Fruit fly (Drosophila melanogaster): Measurements from ENCODE around the gene Cht11.
A peak's percentile ranks its signal among the peaks of the same experiment; 100 is the strongest.

The Cht11 gene

DNA sequence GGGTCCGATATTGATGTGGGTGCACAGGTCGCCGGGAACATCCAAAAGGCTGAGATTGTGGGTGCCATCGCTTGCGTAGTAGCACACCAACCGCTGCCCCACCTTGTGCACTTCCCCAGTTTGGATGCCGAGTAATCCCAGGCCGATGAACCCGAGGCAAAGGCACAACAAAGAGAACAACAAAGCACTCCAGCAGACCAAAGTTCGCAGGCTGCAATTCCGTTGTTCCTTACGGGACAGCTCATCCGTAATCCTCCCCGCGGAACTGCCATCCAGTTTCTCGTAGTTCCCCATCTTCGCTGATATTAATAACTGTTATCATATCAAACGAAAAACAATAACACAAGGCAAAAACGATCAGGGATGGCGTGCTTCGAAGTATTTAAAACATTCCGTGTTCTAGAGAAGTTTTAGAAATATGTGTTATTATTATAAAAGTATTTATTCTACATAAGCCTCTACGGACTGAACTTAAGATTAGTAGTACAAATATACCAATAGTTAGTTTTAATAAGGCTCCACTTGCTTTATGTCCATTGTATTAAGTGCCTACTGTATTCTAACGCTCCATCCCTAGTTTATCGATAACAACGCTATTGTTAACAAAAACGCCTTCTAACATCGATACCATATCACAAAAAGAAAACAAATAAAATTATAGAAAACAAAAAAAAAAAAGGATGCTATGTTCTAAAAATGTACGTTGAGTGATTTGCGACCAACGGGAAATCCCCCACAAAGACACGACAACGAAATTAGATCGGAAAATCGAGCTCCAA lies at the start of gene Cht11, which contains the start of gene CG4558 (continued):
- TF ChIP-seq Lpt (GFP tag; optimal IDR thresholded peaks at IDR 0.05) (no peak), pnt (GFP tag; optimal IDR thresholded peaks at IDR 0.05) (peak; percentile 52), Oaz (GFP tag; IDR thresholded peaks at IDR 0.05) (peak; percentile 50; the same call in 1 of the 2 replicates), MTF-1 (GFP tag; optimal IDR thresholded peaks at IDR 0.05; ENCODE audit: borderline replicate concordance) (no peak), shn (GFP tag; optimal IDR thresholded peaks at IDR 0.05) (peak; percentile 27), CG1602 (GFP tag; optimal IDR thresholded peaks at IDR 0.05) (peak; percentile 78), CG7556 (GFP tag; optimal IDR thresholded peaks at IDR 0.05) (peak; percentile 75), CG34224 (GFP tag; IDR thresholded peaks at IDR 0.05; ENCODE audit: partially characterized antibody) (peak; percentile 62; the same call in 1 of the 3 replicates), Kr (GFP tag; optimal IDR thresholded peaks at IDR 0.05) (no peak), unc-4 (GFP tag; IDR thresholded peaks at IDR 0.05; ENCODE audit: partially characterized antibody) (peak; percentile 57; the same call in 1 of the 2 replicates), CG17912 (GFP tag; optimal IDR thresholded peaks at IDR 0.05) (peak; percentile 14), slou (GFP tag; optimal IDR thresholded peaks at IDR 0.05) (peak; percentile 54), CG33213 (GFP tag; optimal IDR thresholded peaks at IDR 0.05) (peak; percentile 11), CG30431 (GFP tag; optimal IDR thresholded peaks at IDR 0.05) (peak; percentile 52), knrl (GFP tag; IDR thresholded peaks at IDR 0.05; ENCODE audit: partially characterized antibody) (peak; percentile 44; the same call in 2 of the 3 replicates), gro (GFP tag; optimal IDR thresholded peaks at IDR 0.05) (peak; percentile 49), CG2889 (GFP tag; IDR thresholded peaks at IDR 0.05) (peak; percentile 76), phol (tag; optimal IDR thresholded peaks at IDR 0.05) (peak; percentile 85), ranshi (GFP tag; IDR thresholded peaks at IDR 0.05) (peak; percentile 84), cg (GFP tag; optimal IDR thresholded peaks at IDR 0.05) (no peak), CG18619 (GFP tag; optimal IDR thresholded peaks at IDR 0.05) (peak; percentile 69), Nf-YB (GFP tag; optimal IDR thresholded peaks at IDR 0.05) (peak; percentile 37), CG4360 (GFP tag; IDR thresholded peaks at IDR 0.05) (peak; percentile 35; the same call in 1 of the 2 replicates), ind (GFP tag; optimal IDR thresholded peaks at IDR 0.05) (peak; percentile 86), Awh (GFP tag; IDR thresholded peaks at IDR 0.05) (peak; percentile 64; the same call in 1 of the 2 replicates), h (optimal IDR thresholded peaks at IDR 0.05) (no peak), Atf6 (GFP tag; IDR thresholded peaks at IDR 0.05) (peak; percentile 84), CG42726 (GFP tag; IDR thresholded peaks at IDR 0.05; ENCODE audit: partially characterized antibody) (no peak), CG12104 (GFP tag; optimal IDR thresholded peaks at IDR 0.05) (peak; percentile 52), tio (GFP tag; optimal IDR thresholded peaks at IDR 0.05) (peak; percentile 76), CG15011 (GFP tag; optimal IDR thresholded peaks at IDR 0.05) (peak; percentile 27), nerfin-2 (GFP tag; IDR thresholded peaks at IDR 0.05; ENCODE audit: partially characterized antibody) (peak; percentile 21; the same call in 1 of the 2 replicates), trem (tag; optimal IDR thresholded peaks at IDR 0.05) (peak; percentile 77), gcm2 (GFP tag; optimal IDR thresholded peaks at IDR 0.05) (no peak), HmgD (GFP tag; optimal IDR thresholded peaks at IDR 0.05) (no peak), CG34376 (GFP tag; optimal IDR thresholded peaks at IDR 0.05) (peak; percentile 75), Jarid2 (GFP tag; optimal IDR thresholded peaks at IDR 0.05) (peak; percentile 8), CG8281 (tag; optimal IDR thresholded peaks at IDR 0.05) (peak; percentile 42), Asciz (GFP tag; optimal IDR thresholded peaks at IDR 0.05) (peak; percentile 46), Neu2 (GFP tag; optimal IDR thresholded peaks at IDR 0.05; ENCODE audit: borderline replicate concordance) (no peak), Hmr (GFP tag; optimal IDR thresholded peaks at IDR 0.05) (peak; percentile 83), Dip3 (GFP tag; optimal IDR thresholded peaks at IDR 0.05) (peak; percentile 64), slbo (GFP tag; IDR thresholded peaks at IDR 0.05) (peak; percentile 91), rib (GFP tag; IDR thresholded peaks at IDR 0.05) (peak; percentile 57; the same call in 1 of the 2 replicates), Dbx (GFP tag; IDR thresholded peaks at IDR 0.05) (peak; percentile 88), Drgx (GFP tag; IDR thresholded peaks at IDR 0.05) (peak; percentile 72; the same call in 1 of the 2 replicates), NC2β (GFP tag; optimal IDR thresholded peaks at IDR 0.05) (peak; percentile 43), CG18262 (tag; optimal IDR thresholded peaks at IDR 0.05) (peak; percentile 83)
